Fruit fly (Drosophila melanogaster) whole organism, embryonic: ENCODE data around the gene dysf.

Experiments
- Atf3 ChIP-seq: fragments of 200-800 bp; sonication (Bioruptor generic); optimal IDR thresholded peaks from 3 replicates; lab custom pipeline; 2016; ENCODE audit warnings: missing biosample characterization, missing genetic modification characterization
- CG11247 ChIP-seq: fragments of 200-800 bp; sonication (Bioruptor generic); IDR thresholded peaks from 2 replicates; pipeline ENCODE4 v1.3.6; 2022; ENCODE audit warnings: missing biosample characterization, missing genetic modification characterization
- CG11560 ChIP-seq: fragments of 200-800 bp; sonication (Bioruptor generic); IDR thresholded peaks from 3 replicates; pipeline ENCODE4 v1.3.6; 2022; ENCODE audit warnings: missing biosample characterization, missing genetic modification characterization
- CG11696 ChIP-seq: fragments of 200-800 bp; sonication (Bioruptor generic); IDR thresholded peaks from 2 replicates; pipeline ENCODE4 v1.3.6; 2022; ENCODE audit warnings: missing biosample characterization, missing genetic modification characterization
- CG14710 ChIP-seq: fragments of 200-800 bp; sonication (Bioruptor generic); optimal IDR thresholded peaks from 3 replicates; lab custom pipeline; 2019; ENCODE audit warnings: missing biosample characterization, mild to moderate bottlenecking, missing genetic modification characterization, moderate library complexity
- CG15073 ChIP-seq: fragments of 200-800 bp; sonication (Bioruptor generic); optimal IDR thresholded peaks from 2 replicates; lab custom pipeline; 2016; ENCODE audit warnings: missing biosample characterization, missing genetic modification characterization
- CG16779 ChIP-seq: fragments of 200-800 bp; sonication (Bioruptor generic); IDR thresholded peaks from 2 replicates; pipeline ENCODE4 v1.3.6; 2022; ENCODE audit warnings: missing biosample characterization, missing genetic modification characterization
- CG17361 ChIP-seq: fragments of 200-800 bp; sonication (Bioruptor generic); IDR thresholded peaks from 3 replicates; pipeline ENCODE4 v1.3.6; 2022; ENCODE audit warnings: missing biosample characterization, missing genetic modification characterization
- CG4707 ChIP-seq: fragments of 200-800 bp; sonication (Bioruptor generic); optimal IDR thresholded peaks from 2 replicates; lab custom pipeline; 2018; ENCODE audit warnings: missing biosample characterization, mild to moderate bottlenecking, missing genetic modification characterization, moderate library complexity
- CG5180 ChIP-seq: fragments of 200-800 bp; sonication (Bioruptor generic); optimal IDR thresholded peaks from 3 replicates; lab custom pipeline; 2017; ENCODE audit warnings: missing biosample characterization, missing genetic modification characterization, mild to moderate bottlenecking, moderate library complexity, missing genetic modification reagents
- CG5953 ChIP-seq: fragments of 200-800 bp; sonication (Bioruptor generic); IDR thresholded peaks from 2 replicates; pipeline ENCODE4 v1.3.6; 2022; ENCODE audit warnings: missing biosample characterization, missing genetic modification characterization
- CG6175 ChIP-seq: fragments of 200-800 bp; sonication (Bioruptor generic); IDR thresholded peaks from 3 replicates; pipeline ENCODE4 v1.3.6; 2022; ENCODE audit warnings: missing biosample characterization, missing genetic modification characterization
- CG6854 ChIP-seq: fragments of 200-800 bp; sonication (Bioruptor generic); optimal IDR thresholded peaks from 3 replicates; lab custom pipeline; 2017; ENCODE audit warnings: missing biosample characterization, mild to moderate bottlenecking, missing genetic modification characterization
- CG9437 ChIP-seq: fragments of 200-800 bp; sonication (Bioruptor generic); optimal IDR thresholded peaks from 2 replicates; lab custom pipeline; 2018; ENCODE audit warnings: missing biosample characterization, mild to moderate bottlenecking, missing genetic modification characterization
- Chrac-16 ChIP-seq: fragments of 200-800 bp; sonication (Bioruptor generic); optimal IDR thresholded peaks from 3 replicates; lab custom pipeline; 2016; ENCODE audit warnings: missing biosample characterization, missing genetic modification characterization
- CkIIα-i1 ChIP-seq: fragments of 200-800 bp; sonication (Bioruptor generic); IDR thresholded peaks from 2 replicates; pipeline ENCODE4 v1.3.6; 2022; ENCODE audit warnings: missing biosample characterization, missing genetic modification characterization
- D19B ChIP-seq: fragments of 200-800 bp; sonication (Bioruptor generic); optimal IDR thresholded peaks from 2 replicates; lab custom pipeline; 2017; ENCODE audit warnings: missing biosample characterization, mild to moderate bottlenecking, missing genetic modification characterization
- Fer2 ChIP-seq: fragments of 200-800 bp; sonication (Bioruptor generic); optimal IDR thresholded peaks from 2 replicates; lab custom pipeline; 2018; ENCODE audit warnings: missing biosample characterization, mild to moderate bottlenecking, missing genetic modification characterization, moderate library complexity
- Hmx ChIP-seq: fragments of 200-800 bp; sonication (Bioruptor generic); optimal IDR thresholded peaks from 2 replicates; lab custom pipeline; 2016; ENCODE audit warnings: missing biosample characterization, missing genetic modification characterization
- Hr39 ChIP-seq: fragments of >200 bp; optimal IDR thresholded peaks from 2 replicates; lab custom pipeline; 2017
- Lpt ChIP-seq: fragments of >200 bp; optimal IDR thresholded peaks from 2 replicates; lab custom pipeline; 2018; ENCODE audit warnings: missing biosample characterization, missing genetic modification characterization
- Meics ChIP-seq: fragments of 200-800 bp; sonication (Bioruptor generic); optimal IDR thresholded peaks from 2 replicates; lab custom pipeline; 2017; ENCODE audit warnings: missing biosample characterization, mild to moderate bottlenecking, missing genetic modification characterization
- NC2β ChIP-seq: fragments of 200-800 bp; sonication (Bioruptor generic); optimal IDR thresholded peaks from 2 replicates; lab custom pipeline; 2016; ENCODE audit warnings: missing biosample characterization, missing genetic modification characterization
- Oaz ChIP-seq: fragments of 200-800 bp; sonication (Bioruptor generic); IDR thresholded peaks from 2 replicates; pipeline ENCODE4 v1.3.6; 2022; ENCODE audit warnings: missing biosample characterization, missing genetic modification characterization
- Oli ChIP-seq: fragments of 200-800 bp; sonication (Bioruptor generic); optimal IDR thresholded peaks from 2 replicates; lab custom pipeline; 2018; ENCODE audit warnings: missing biosample characterization, mild to moderate bottlenecking, missing genetic modification characterization, moderate library complexity
- Optix ChIP-seq: fragments of 200-800 bp; sonication (Bioruptor generic); IDR thresholded peaks from 3 replicates; pipeline ENCODE4 v1.3.6; 2022; ENCODE audit warnings: missing biosample characterization, missing genetic modification characterization
- Stat92E ChIP-seq, 3 experiments: fragments of >200 bp in 2 of 3; fragments of 200-800 bp in 1 of 3; sonication (Bioruptor generic) in 1 of 3; optimal IDR thresholded peaks; 2 replicates each; lab custom pipeline; 2017 to 2019; ENCODE audit warnings: missing biosample characterization in 3 of 3, missing genetic modification characterization in 3 of 3, mild to moderate bottlenecking in 1 of 3, moderate library complexity in 1 of 3
- Usf ChIP-seq: fragments of 200-800 bp; sonication (Bioruptor generic); optimal IDR thresholded peaks from 2 replicates; lab custom pipeline; 2017; ENCODE audit warnings: missing genotype, missing biosample characterization, missing genetic modification characterization
- YL-1 ChIP-seq: fragments of 200-800 bp; sonication (Bioruptor generic); optimal IDR thresholded peaks from 3 replicates; lab custom pipeline; 2017; ENCODE audit warnings: missing biosample characterization, mild to moderate bottlenecking, missing genetic modification characterization
- ab ChIP-seq: fragments of 200-800 bp; sonication (Bioruptor generic); optimal IDR thresholded peaks from 2 replicates; lab custom pipeline; 2016; ENCODE audit warnings: missing biosample characterization, missing genetic modification characterization
- ara ChIP-seq: fragments of 200-800 bp; sonication (Bioruptor generic); IDR thresholded peaks from 2 replicates; pipeline ENCODE4 v1.3.6; 2022; ENCODE audit warnings: missing biosample characterization, missing genetic modification characterization
- az2 ChIP-seq: fragments of 200-800 bp; sonication (Bioruptor generic); optimal IDR thresholded peaks from 3 replicates; lab custom pipeline; 2016; ENCODE audit warnings: missing biosample characterization, missing genetic modification characterization
- bcd ChIP-seq: fragments of 200-800 bp; sonication (Bioruptor generic); optimal IDR thresholded peaks from 2 replicates; lab custom pipeline; 2017; ENCODE audit warnings: missing biosample characterization, mild to moderate bottlenecking, missing genetic modification characterization
- chinmo ChIP-seq: fragments of 200-800 bp; sonication (Bioruptor generic); IDR thresholded peaks from 4 replicates; pipeline ENCODE4 v1.3.6; 2022; ENCODE audit warnings: missing biosample characterization, missing genetic modification characterization; ENCODE audit not compliant: partially characterized antibody
- crc ChIP-seq: fragments of 200-800 bp; sonication (Bioruptor generic); optimal IDR thresholded peaks from 2 replicates; lab custom pipeline; 2016; ENCODE audit warnings: missing biosample characterization, missing genetic modification characterization
- dm ChIP-seq: fragments of 200-800 bp; sonication (Bioruptor generic); optimal IDR thresholded peaks from 3 replicates; lab custom pipeline; 2016; ENCODE audit warnings: missing biosample characterization, missing genetic modification characterization
- fd64A ChIP-seq: fragments of 200-800 bp; sonication (Bioruptor generic); optimal IDR thresholded peaks from 3 replicates; lab custom pipeline; 2018; ENCODE audit warnings: missing biosample characterization, mild to moderate bottlenecking, missing genetic modification characterization
- fd96Cb ChIP-seq: fragments of 200-800 bp; sonication (Bioruptor generic); optimal IDR thresholded peaks from 2 replicates; lab custom pipeline; 2018; ENCODE audit warnings: missing biosample characterization, mild to moderate bottlenecking, missing genetic modification characterization, moderate library complexity
- ind ChIP-seq: fragments of 200-800 bp; sonication (Bioruptor generic); optimal IDR thresholded peaks from 3 replicates; lab custom pipeline; 2016; ENCODE audit warnings: missing biosample characterization, missing genetic modification characterization
- kah ChIP-seq: fragments of 200-800 bp; sonication (Bioruptor generic); optimal IDR thresholded peaks from 2 replicates; lab custom pipeline; 2018; ENCODE audit warnings: missing biosample characterization, mild to moderate bottlenecking, missing genetic modification characterization
- nerfin-1 ChIP-seq: fragments of 200-800 bp; sonication (Bioruptor generic); optimal IDR thresholded peaks from 3 replicates; lab custom pipeline; 2019; ENCODE audit warnings: missing biosample characterization, mild to moderate bottlenecking, missing genetic modification characterization, moderate library complexity
- oc ChIP-seq: fragments of 200-800 bp; sonication (Bioruptor generic); optimal IDR thresholded peaks from 2 replicates; lab custom pipeline; 2018; ENCODE audit warnings: missing biosample characterization, mild to moderate bottlenecking, missing genetic modification characterization, moderate library complexity
- pita ChIP-seq: fragments of 200-800 bp; sonication (Bioruptor generic); optimal IDR thresholded peaks from 2 replicates; lab custom pipeline; 2017; ENCODE audit warnings: missing biosample characterization, mild to moderate bottlenecking, missing genetic modification characterization
- pnt ChIP-seq: fragments of 200-800 bp; sonication (Bioruptor generic); optimal IDR thresholded peaks from 3 replicates; lab custom pipeline; 2016; ENCODE audit warnings: missing biosample characterization, missing genetic modification characterization
- ro ChIP-seq: fragments of 200-800 bp; sonication (Bioruptor generic); IDR thresholded peaks from 2 replicates; pipeline ENCODE4 v1.3.6; 2022; ENCODE audit warnings: missing biosample characterization, missing genetic modification characterization
- salm ChIP-seq: fragments of 200-800 bp; sonication (Bioruptor generic); optimal IDR thresholded peaks from 2 replicates; lab custom pipeline; 2018; ENCODE audit warnings: missing biosample characterization, mild to moderate bottlenecking, missing genetic modification characterization
- sens ChIP-seq: fragments of 200-800 bp; sonication (Bioruptor generic); peaks from one replicate; lab custom pipeline; 2016; ENCODE audit warnings: missing biosample characterization, missing genetic modification characterization
- sug ChIP-seq: fragments of 200-800 bp; optimal IDR thresholded peaks from 2 replicates; lab custom pipeline; 2019; ENCODE audit warnings: missing biosample characterization, mild to moderate bottlenecking, missing genetic modification characterization, moderate library complexity
- tio ChIP-seq: fragments of 200-800 bp; sonication (Bioruptor generic); optimal IDR thresholded peaks from 2 replicates; lab custom pipeline; 2017; ENCODE audit warnings: missing biosample characterization, missing genetic modification characterization, inconsistent platforms
- zfh2 ChIP-seq: fragments of 200-800 bp; sonication (Bioruptor generic); optimal IDR thresholded peaks from 2 replicates; lab custom pipeline; 2016; ENCODE audit warnings: missing biosample characterization, missing genetic modification characterization

dysf gene

dm6 chr3R:26041417-26042101 lies 57.0 kb downstream of the dysf start, which contains the start of gene gro (continued):
- TF ChIP-seq Atf3 (GFP tag; lab: Kevin White, UChicago) (peak; percentile 56), ro (GFP tag; lab: Robert Waterston, UW) (no peak), Chrac-16 (peak; percentile 77), Stat92E (GFP tag; optimal IDR thresholded peaks at IDR 0.05; lab: Kevin White, UChicago) (peak in 1 of 3 experiments; percentile 4), CG16779 (GFP tag; lab: Robert Waterston, UW) (peak; percentile 75; the same call in 1 of the 2 replicates), Oli (tag; lab: Kevin White, UChicago) (peak; percentile 30), CG4707 (GFP tag; lab: Kevin White, UChicago) (no peak), CG17361 (GFP tag; lab: Robert Waterston, UW) (no peak), oc (tag; lab: Kevin White, UChicago) (peak; percentile 46), CG5953 (no peak), ara (GFP tag; lab: Robert Waterston, UW) (peak; percentile 26; the same call in 1 of the 2 replicates), Optix (GFP tag; lab: Robert Waterston, UW) (no peak), fd96Cb (tag; lab: Kevin White, UChicago) (peak; percentile 27), Meics (peak; percentile 51), CG9437 (GFP tag; lab: Kevin White, UChicago) (peak; percentile 85), crc (GFP tag; lab: Kevin White, UChicago) (peak; percentile 54), CG11560 (tag; lab: Robert Waterston, UW) (peak; percentile 65; the same call in 2 of the 3 replicates), CG15073 (GFP tag; lab: Kevin White, UChicago) (no peak), Usf (GFP tag; lab: Kevin White, UChicago) (no peak), ind (GFP tag; lab: Kevin White, UChicago) (peak; percentile 59), az2 (GFP tag; lab: Kevin White, UChicago) (peak; percentile 43), tio (GFP tag; lab: Kevin White, UChicago) (peak; percentile 19), Lpt (GFP tag; lab: Kevin White, UChicago) (no peak), dm (peak; percentile 82), fd64A (GFP tag; lab: Kevin White, UChicago) (no peak), kah (GFP tag; lab: Kevin White, UChicago) (no peak), chinmo (GFP tag; lab: Robert Waterston, UW) (peak; percentile 67; the same call in 2 of the 4 replicates), NC2β (GFP tag; lab: Kevin White, UChicago) (peak; percentile 81), CG5180 (peak; percentile 25), CG11247 (peak; percentile 76), CG14710 (peak; percentile 84), Fer2 (tag; lab: Kevin White, UChicago) (peak; percentile 44), Hr39 (lab: Kevin White, UChicago) (no peak), zfh2 (GFP tag; lab: Kevin White, UChicago) (peak; percentile 72), D19B (peak; percentile 37), YL-1 (GFP tag; lab: Kevin White, UChicago) (peak; percentile 55), ab (GFP tag; lab: Kevin White, UChicago) (no peak), pnt (GFP tag; lab: Kevin White, UChicago) (peak; percentile 46), sug (tag; lab: Kevin White, UChicago) (peak; percentile 57), Oaz (peak; percentile 53), bcd (GFP tag; lab: Kevin White, UChicago) (peak; percentile 78), CG6175 (GFP tag; lab: Robert Waterston, UW) (0 out of 3 replicates have a peak, but pooled peaks have one; percentile 60), CG11696 (GFP tag; lab: Robert Waterston, UW) (no peak), pita (GFP tag; lab: Kevin White, UChicago) (no peak), CkIIα-i1 (GFP tag; lab: Robert Waterston, UW) (no peak), Hmx (GFP tag; lab: Kevin White, UChicago) (peak; percentile 56), salm (tag; lab: Kevin White, UChicago) (peak; percentile 35), nerfin-1 (tag; lab: Kevin White, UChicago) (no peak), CG6854 (GFP tag; lab: Kevin White, UChicago) (no peak), sens (GFP tag; lab: Kevin White, UChicago) (peak; percentile 95)
